In genomic region chr2L:7973470-7974207, dm6 we compare ENCODE assay signal across 3 fruit fly cellular contexts.
A peak's percentile ranks its signal among the peaks of the same experiment; 100 is the strongest.
TF ChIP-seq lines count a peak whose summit lies in the region.

No protein-coding gene starts in this region.

TF ChIP-seq in whole organism, embryonic, 481 proteins besides CTCF, POLR2A, EP300 and RAD21 (continued from another document and continues in another):
- no peak for TF ChIP-seq danr (GFP tag; IDR thresholded peaks at IDR 0.05; lab: Robert Waterston, UW)
- no peak for TF ChIP-seq Dip2 (GFP tag; IDR thresholded peaks at IDR 0.05; lab: Robert Waterston, UW)
- TF ChIP-seq CG10543 (GFP tag; optimal IDR thresholded peaks at IDR 0.05; lab: Kevin White, UChicago): peak; percentile 37
- TF ChIP-seq CG2129 (GFP tag; IDR thresholded peaks at IDR 0.05; lab: Robert Waterston, UW; ENCODE audit: partially characterized antibody): no peak
- no peak for TF ChIP-seq D19A (tag; optimal IDR thresholded peaks at IDR 0.05; lab: Kevin White, UChicago)
- TF ChIP-seq Spps (tag; optimal IDR thresholded peaks at IDR 0.05; lab: Kevin White, UChicago): no peak
- TF ChIP-seq CG18764 (GFP tag; optimal IDR thresholded peaks at IDR 0.05; lab: Kevin White, UChicago): no peak
- TF ChIP-seq CG2120 (GFP tag; optimal IDR thresholded peaks at IDR 0.05; lab: Kevin White, UChicago): peak; percentile 57
- TF ChIP-seq gem (tag; optimal IDR thresholded peaks at IDR 0.05; lab: Kevin White, UChicago): peak; percentile 25
- no peak for TF ChIP-seq HmgD (GFP tag; optimal IDR thresholded peaks at IDR 0.05; lab: Kevin White, UChicago)
- TF ChIP-seq CG7839 (tag; optimal IDR thresholded peaks at IDR 0.05; lab: Kevin White, UChicago): no peak
- no peak for TF ChIP-seq CG8290 (GFP tag; optimal IDR thresholded peaks at IDR 0.05; lab: Kevin White, UChicago)
- peak in 1 of 2 experiments; percentile 26 for TF ChIP-seq CG8290 (tag; optimal IDR thresholded peaks at IDR 0.05; lab: Kevin White, UChicago)
- TF ChIP-seq Sry-β (GFP tag; optimal IDR thresholded peaks at IDR 0.05; lab: Kevin White, UChicago): no peak
- TF ChIP-seq ranshi (GFP tag; IDR thresholded peaks at IDR 0.05; lab: Robert Waterston, UW): no peak
- no peak for TF ChIP-seq CG17361 (GFP tag; IDR thresholded peaks at IDR 0.05; lab: Robert Waterston, UW)
- peak; percentile 51 for TF ChIP-seq sd (tag; optimal IDR thresholded peaks at IDR 0.05; lab: Kevin White, UChicago)
- no peak for TF ChIP-seq Hr78 (GFP tag; optimal IDR thresholded peaks at IDR 0.05; lab: Kevin White, UChicago)
- TF ChIP-seq CG18619 (GFP tag; optimal IDR thresholded peaks at IDR 0.05; lab: Kevin White, UChicago): no peak
- TF ChIP-seq Hr3 (GFP tag; optimal IDR thresholded peaks at IDR 0.05; lab: Kevin White, UChicago): no peak
- TF ChIP-seq esg (GFP tag; conservative IDR thresholded peaks at IDR 0.05; lab: Robert Waterston, UW): no peak
- peak; percentile 87 for TF ChIP-seq rib (GFP tag; IDR thresholded peaks at IDR 0.05; lab: Robert Waterston, UW)
- no peak for TF ChIP-seq CG34224 (GFP tag; IDR thresholded peaks at IDR 0.05; lab: Robert Waterston, UW; ENCODE audit: partially characterized antibody)
- no peak for TF ChIP-seq Trl (optimal IDR thresholded peaks at IDR 0.05; lab: Kevin White, UChicago)
- no peak for TF ChIP-seq Trl (GFP tag; optimal IDR thresholded peaks at IDR 0.05; lab: Kevin White, UChicago)
- TF ChIP-seq corto (GFP tag; optimal IDR thresholded peaks at IDR 0.05; lab: Kevin White, UChicago): peak; percentile 36
- peak; percentile 47; the same call in 1 of the 2 replicates for TF ChIP-seq CG9932 (GFP tag; IDR thresholded peaks at IDR 0.05; lab: Robert Waterston, UW)
- peak; percentile 15; the same call in 1 of the 3 replicates for TF ChIP-seq Aef1 (GFP tag; IDR thresholded peaks at IDR 0.05; lab: Robert Waterston, UW)
- no peak for TF ChIP-seq slou (GFP tag; optimal IDR thresholded peaks at IDR 0.05; lab: Kevin White, UChicago)
- TF ChIP-seq CG13894 (tag; optimal IDR thresholded peaks at IDR 0.05; lab: Kevin White, UChicago): peak; percentile 78
- no peak for TF ChIP-seq Mrtf (GFP tag; IDR thresholded peaks at IDR 0.05; lab: Robert Waterston, UW)
- TF ChIP-seq ci (GFP tag; IDR thresholded peaks at IDR 0.05; lab: Robert Waterston, UW): no peak
- no peak for TF ChIP-seq MESR4 (GFP tag; optimal IDR thresholded peaks at IDR 0.05; lab: Kevin White, UChicago)
- TF ChIP-seq CG2116 (GFP tag; optimal IDR thresholded peaks at IDR 0.05; lab: Kevin White, UChicago): no peak
- TF ChIP-seq tap (tag; optimal IDR thresholded peaks at IDR 0.05; lab: Kevin White, UChicago): no peak
- TF ChIP-seq HHEX (GFP tag; optimal IDR thresholded peaks at IDR 0.05; lab: Kevin White, UChicago): no peak
- peak; percentile 41; the same call in 1 of the 2 replicates for TF ChIP-seq cas (GFP tag; IDR thresholded peaks at IDR 0.05; lab: Robert Waterston, UW)
- peak; percentile 15 for TF ChIP-seq Med (GFP tag; lab: Kevin White, UChicago)
- TF ChIP-seq Dbx (GFP tag; IDR thresholded peaks at IDR 0.05; lab: Robert Waterston, UW): 0 out of 3 replicates have a peak, but pooled peaks have one; percentile 12
- TF ChIP-seq ttk (GFP tag; IDR thresholded peaks at IDR 0.05; lab: Robert Waterston, UW): no peak
- TF ChIP-seq nerfin-2 (GFP tag; IDR thresholded peaks at IDR 0.05; lab: Robert Waterston, UW; ENCODE audit: partially characterized antibody): 0 out of 2 replicates have a peak, but pooled peaks have one; percentile 24
- peak; percentile 40 for TF ChIP-seq cwo (GFP tag; optimal IDR thresholded peaks at IDR 0.05; lab: Kevin White, UChicago)
- peak; percentile 62 for TF ChIP-seq D19B (GFP tag; optimal IDR thresholded peaks at IDR 0.05; lab: Kevin White, UChicago)
- TF ChIP-seq lbe (GFP tag; optimal IDR thresholded peaks at IDR 0.05; lab: Kevin White, UChicago): peak; percentile 11

TF ChIP-seq in whole organism, prepupa, 60 proteins besides CTCF, POLR2A, EP300 and RAD21 (continued from another document):
- TF ChIP-seq CG1621 (tag; optimal IDR thresholded peaks at IDR 0.05; lab: Kevin White, UChicago): peak; percentile 7
- TF ChIP-seq CG16779 (tag; optimal IDR thresholded peaks at IDR 0.05; lab: Kevin White, UChicago): no peak
- TF ChIP-seq CG34406 (GFP tag; optimal IDR thresholded peaks at IDR 0.05; lab: Kevin White, UChicago): peak; percentile 72
- TF ChIP-seq CG7368 (GFP tag; optimal IDR thresholded peaks at IDR 0.05; lab: Kevin White, UChicago): no peak
- peak; percentile 55 for TF ChIP-seq cyc (GFP tag; optimal IDR thresholded peaks at IDR 0.05; lab: Kevin White, UChicago)
- TF ChIP-seq CG8119 (GFP tag; IDR thresholded peaks at IDR 0.05; lab: Robert Waterston, UW): no peak
- TF ChIP-seq OdsH (GFP tag; optimal IDR thresholded peaks at IDR 0.05; lab: Kevin White, UChicago): peak; percentile 61
- TF ChIP-seq CG6276 (GFP tag; optimal IDR thresholded peaks at IDR 0.05; lab: Kevin White, UChicago): no peak
- peak; percentile 40 for TF ChIP-seq fkh (GFP tag; optimal IDR thresholded peaks at IDR 0.05; lab: Kevin White, UChicago)
- TF ChIP-seq Met (GFP tag; optimal IDR thresholded peaks at IDR 0.05; lab: Kevin White, UChicago): peak; percentile 79
- TF ChIP-seq topi (GFP tag; optimal IDR thresholded peaks at IDR 0.05; lab: Kevin White, UChicago): peak; percentile 61
- peak; percentile 43 for TF ChIP-seq spab (GFP tag; optimal IDR thresholded peaks at IDR 0.05; lab: Kevin White, UChicago)
- TF ChIP-seq vri (GFP tag; optimal IDR thresholded peaks at IDR 0.05; lab: Kevin White, UChicago): peak; percentile 59
- peak; percentile 45 for TF ChIP-seq CG8632 (GFP tag; optimal IDR thresholded peaks at IDR 0.05; lab: Kevin White, UChicago)
- TF ChIP-seq Ets96B (tag; optimal IDR thresholded peaks at IDR 0.05; lab: Kevin White, UChicago): peak; percentile 39
- peak; percentile 54 for TF ChIP-seq achi (GFP tag; optimal IDR thresholded peaks at IDR 0.05; lab: Kevin White, UChicago)
- TF ChIP-seq Gug (GFP tag; IDR thresholded peaks at IDR 0.05; lab: Robert Waterston, UW): no peak
- no peak for TF ChIP-seq CG11294 (GFP tag; IDR thresholded peaks at IDR 0.05; lab: Robert Waterston, UW)
- peak; percentile 69 for TF ChIP-seq Ets21C (GFP tag; optimal IDR thresholded peaks at IDR 0.05; lab: Kevin White, UChicago)
- TF ChIP-seq CG11762 (GFP tag; optimal IDR thresholded peaks at IDR 0.05; lab: Kevin White, UChicago; ENCODE audit: insufficient read depth): peak; percentile 15
- TF ChIP-seq fd85E (GFP tag; optimal IDR thresholded peaks at IDR 0.05; lab: Kevin White, UChicago): no peak
- TF ChIP-seq Eip93F (GFP tag; optimal IDR thresholded peaks at IDR 0.05; lab: Kevin White, UChicago): peak; percentile 37
- peak; percentile 65 for TF ChIP-seq Eip75B (GFP tag; optimal IDR thresholded peaks at IDR 0.05; lab: Kevin White, UChicago)
- TF ChIP-seq dsx (GFP tag; optimal IDR thresholded peaks at IDR 0.05; lab: Kevin White, UChicago; ENCODE audit: poor library complexity, severe bottlenecking): peak; percentile 100
- peak; percentile 45 for TF ChIP-seq CG10669 (GFP tag; optimal IDR thresholded peaks at IDR 0.05; lab: Kevin White, UChicago)
- peak; percentile 52 for TF ChIP-seq CG10631 (GFP tag; optimal IDR thresholded peaks at IDR 0.05; lab: Kevin White, UChicago)
- TF ChIP-seq salr (GFP tag; optimal IDR thresholded peaks at IDR 0.05; lab: Kevin White, UChicago): peak; percentile 3 to 68
- peak; percentile 55 for TF ChIP-seq Sox15 (GFP tag; optimal IDR thresholded peaks at IDR 0.05; lab: Kevin White, UChicago)
- peak; percentile 78 for TF ChIP-seq CG31627 (GFP tag; optimal IDR thresholded peaks at IDR 0.05; lab: Kevin White, UChicago)
- TF ChIP-seq acj6 (GFP tag; optimal IDR thresholded peaks at IDR 0.05; lab: Kevin White, UChicago): peak; percentile 61
- TF ChIP-seq CG6163 (GFP tag; IDR thresholded peaks at IDR 0.05; lab: Robert Waterston, UW): peak; percentile 39
- peak; percentile 27 to 63 for TF ChIP-seq ss (GFP tag; optimal IDR thresholded peaks at IDR 0.05; lab: Kevin White, UChicago)
- TF ChIP-seq CG15336 (GFP tag; IDR thresholded peaks at IDR 0.05; lab: Robert Waterston, UW): no peak
- peak; percentile 76 for TF ChIP-seq Hr39 (GFP tag; optimal IDR thresholded peaks at IDR 0.05; lab: Kevin White, UChicago)
- TF ChIP-seq CG4318 (GFP tag; optimal IDR thresholded peaks at IDR 0.05; lab: Kevin White, UChicago): no peak
- TF ChIP-seq svp (GFP tag; lab: Kevin White, UChicago): peak; percentile 89
- TF ChIP-seq Eip78C (GFP tag; lab: Kevin White, UChicago): peak; percentile 92
- TF ChIP-seq net (GFP tag; optimal IDR thresholded peaks at IDR 0.05; lab: Kevin White, UChicago): peak; percentile 21
TF ChIP-seq in whole organism, prepupa: peak in this region for 49.

TF ChIP-seq in whole organism, wandering third instar larva, 38 proteins besides CTCF, POLR2A, EP300 and RAD21 (continued from another document):
- TF ChIP-seq Sp1 (GFP tag; optimal IDR thresholded peaks at IDR 0.05; lab: Kevin White, UChicago) (peak; percentile 70), CrebA (GFP tag; optimal IDR thresholded peaks at IDR 0.05; lab: Kevin White, UChicago; ENCODE audit: borderline replicate concordance) (no peak), Hnf4 (GFP tag; optimal IDR thresholded peaks at IDR 0.05; lab: Kevin White, UChicago) (peak; percentile 9), rgr (GFP tag; optimal IDR thresholded peaks at IDR 0.05; lab: Kevin White, UChicago) (peak; percentile 57), sage (GFP tag; optimal IDR thresholded peaks at IDR 0.05; lab: Kevin White, UChicago) (no peak), h (GFP tag; optimal IDR thresholded peaks at IDR 0.05; lab: Kevin White, UChicago) (peak; percentile 61), Jra (GFP tag; optimal IDR thresholded peaks at IDR 0.05; lab: Kevin White, UChicago) (no peak), Dif (GFP tag; optimal IDR thresholded peaks at IDR 0.05; lab: Kevin White, UChicago; ENCODE audit: partially characterized antibody) (peak; percentile 50), Dfd (GFP tag; optimal IDR thresholded peaks at IDR 0.05; lab: Kevin White, UChicago) (peak; percentile 26), Hr78 (GFP tag; optimal IDR thresholded peaks at IDR 0.05; lab: Kevin White, UChicago) (no peak)
